Worm (Caenorhabditis elegans) whole organism, L4 larva: ENCODE data around the gene pfn-3.

Experiments used
- D1046.2 ChIP-seq: fragments of 200-800 bp; sonication (Bioruptor generic); IDR thresholded peaks from 2 replicates; pipeline ENCODE4 v1.3.6; 2022; ENCODE audit warnings: missing genetic modification characterization, missing compliant biosample characterization
- F10B5.3 ChIP-seq: sonication (generic microtip); optimal IDR thresholded peaks from 2 replicates; lab custom pipeline; 2016; ENCODE audit warnings: mild to moderate bottlenecking, missing genetic modification characterization, missing compliant biosample characterization
- F49E8.2 ChIP-seq: sonication (generic microtip); optimal IDR thresholded peaks from 2 replicates; lab custom pipeline; 2016; ENCODE audit warnings: missing compliant biosample characterization, mild to moderate bottlenecking, missing genetic modification characterization, borderline replicate concordance
- R02D3.7 ChIP-seq: fragments of 150-350 bp; sonication (generic microtip); optimal IDR thresholded peaks from 3 replicates; lab custom pipeline; 2014; ENCODE audit warnings: missing biosample characterization, missing genetic modification characterization
- Y48G9A.11 ChIP-seq: fragments of 200-800 bp; sonication (Bioruptor generic); IDR thresholded peaks from 2 replicates; pipeline ENCODE4 v1.3.6; 2022; ENCODE audit warnings: missing genetic modification reagents, missing genetic modification characterization, missing compliant biosample characterization
- Y5F2A.4 ChIP-seq: fragments of 200-800 bp; sonication (Bioruptor generic); optimal IDR thresholded peaks from 2 replicates; lab custom pipeline; 2018; ENCODE audit warnings: mild to moderate bottlenecking, missing genetic modification characterization, missing compliant biosample characterization
- ZK337.2 ChIP-seq: fragments of 200-800 bp; sonication (Bioruptor generic); IDR thresholded peaks from 2 replicates; pipeline ENCODE4 v1.3.6; 2022; ENCODE audit warnings: missing genetic modification reagents, missing genetic modification characterization, missing compliant biosample characterization
- aha-1 ChIP-seq: fragments of 150-350 bp; peaks from one replicate; lab custom pipeline; 2014; ENCODE audit warnings: missing biosample characterization, missing genetic modification characterization
- ama-1 ChIP-seq: fragments of 150-350 bp; optimal IDR thresholded peaks from 2 replicates; lab custom pipeline; 2014; ENCODE audit warnings: inconsistent platforms, mixed read lengths
- arid-1 ChIP-seq: fragments of 200-800 bp; sonication (Bioruptor generic); conservative IDR thresholded peaks from 2 replicates; pipeline ENCODE4 v1.3.6; 2022; ENCODE audit warnings: missing genetic modification reagents, missing genetic modification characterization, missing compliant biosample characterization
- ceh-20 ChIP-seq: fragments of 200-800 bp; sonication (Bioruptor generic); IDR thresholded peaks from 2 replicates; pipeline ENCODE4 v1.3.6; 2022; ENCODE audit warnings: missing genetic modification reagents, missing genetic modification characterization, missing compliant biosample characterization
- ceh-28 ChIP-seq: fragments of 150-350 bp; optimal IDR thresholded peaks from 2 replicates; lab custom pipeline; 2014; ENCODE audit warnings: missing biosample characterization, missing genetic modification reagents, missing genetic modification characterization
- ceh-32 ChIP-seq: sonication (generic microtip); optimal IDR thresholded peaks from 2 replicates; lab custom pipeline; 2016; ENCODE audit warnings: mild to moderate bottlenecking, missing genetic modification characterization, missing compliant biosample characterization; ENCODE audit not compliant: poor library complexity
- ceh-44 ChIP-seq: fragments of 200-800 bp; sonication (Bioruptor generic); IDR thresholded peaks from 2 replicates; pipeline ENCODE4 v1.3.6; 2022; ENCODE audit warnings: missing genetic modification reagents, missing genetic modification characterization, missing compliant biosample characterization
- ceh-62 ChIP-seq: sonication (generic microtip); optimal IDR thresholded peaks from 2 replicates; lab custom pipeline; 2017; ENCODE audit warnings: missing biosample characterization, missing genetic modification characterization
- ceh-82 ChIP-seq: sonication (generic microtip); optimal IDR thresholded peaks from 2 replicates; lab custom pipeline; 2017; ENCODE audit warnings: missing biosample characterization, missing genetic modification characterization
- ces-1 ChIP-seq: fragments of 150-350 bp; sonication (generic microtip); optimal IDR thresholded peaks from 4 replicates; lab custom pipeline; 2014; ENCODE audit warnings: missing biosample characterization, missing genetic modification reagents, missing genetic modification characterization
- daf-16 ChIP-seq, 3 experiments: sonication (generic microtip); optimal IDR thresholded peaks; 2 replicates each; lab custom pipeline; 2016 to 2017; ENCODE audit warnings: missing genetic modification characterization in 3 of 3, missing genetic modification reagents in 3 of 3, mild to moderate bottlenecking in 2 of 3, missing compliant biosample characterization in 2 of 3, missing biosample characterization in 1 of 3, moderate library complexity in 1 of 3
- daf-8 ChIP-seq: fragments of 200-800 bp; sonication (Bioruptor generic); IDR thresholded peaks from 2 replicates; pipeline ENCODE4 v1.3.6; 2022; ENCODE audit warnings: missing genetic modification characterization, missing compliant biosample characterization
- duxl-1 ChIP-seq: sonication (generic microtip); optimal IDR thresholded peaks from 2 replicates; lab custom pipeline; 2016; ENCODE audit warnings: mild to moderate bottlenecking, missing genetic modification characterization, moderate library complexity, missing compliant biosample characterization; ENCODE audit not compliant: poor library complexity
- fkh-10 ChIP-seq: fragments of 150-350 bp; optimal IDR thresholded peaks from 2 replicates; lab custom pipeline; 2014; ENCODE audit warnings: missing biosample characterization, missing genetic modification reagents, missing genetic modification characterization
- fos-1 ChIP-seq: fragments of 150-350 bp; optimal IDR thresholded peaks from 2 replicates; lab custom pipeline; 2014; ENCODE audit warnings: missing biosample characterization, missing genetic modification characterization
- hlh-30 ChIP-seq: sonication (generic microtip); optimal IDR thresholded peaks from 2 replicates; lab custom pipeline; 2017; ENCODE audit warnings: antibody characterized with exemption, mild to moderate bottlenecking, missing genetic modification characterization, missing compliant biosample characterization; ENCODE audit not compliant: insufficient read depth
- lin-15B ChIP-seq: fragments of 150-350 bp; sonication (generic microtip); optimal IDR thresholded peaks from 3 replicates; lab custom pipeline; 2014; ENCODE audit warnings: missing biosample characterization, missing genetic modification characterization
- lin-29 ChIP-seq: fragments of 200-800 bp; sonication (Bioruptor generic); IDR thresholded peaks from 2 replicates; pipeline ENCODE4 v1.3.6; 2022; ENCODE audit warnings: missing genetic modification reagents, missing genetic modification characterization, missing compliant biosample characterization
- lin-38 ChIP-seq: fragments of 200-800 bp; sonication (Bioruptor generic); IDR thresholded peaks from 2 replicates; pipeline ENCODE4 v1.3.6; 2022; ENCODE audit warnings: missing genetic modification reagents, missing genetic modification characterization, missing compliant biosample characterization
- mep-1 ChIP-seq: fragments of 150-350 bp; sonication (generic microtip); optimal IDR thresholded peaks from 3 replicates; lab custom pipeline; 2014; ENCODE audit warnings: missing biosample characterization, missing genetic modification characterization
- mes-2 ChIP-seq: sonication (generic microtip); optimal IDR thresholded peaks from 2 replicates; lab custom pipeline; 2016; ENCODE audit warnings: missing genotype, mild to moderate bottlenecking, missing genetic modification characterization, missing compliant biosample characterization; ENCODE audit not compliant: poor library complexity, severe bottlenecking
- mxl-3 ChIP-seq: fragments of 200-800 bp; sonication (Bioruptor generic); optimal IDR thresholded peaks from 2 replicates; lab custom pipeline; 2018; ENCODE audit warnings: mild to moderate bottlenecking, missing genetic modification characterization, missing compliant biosample characterization
- nhr-237 ChIP-seq: sonication (generic microtip); optimal IDR thresholded peaks from 2 replicates; lab custom pipeline; 2017; ENCODE audit warnings: missing biosample characterization, missing genetic modification characterization
- nhr-41 ChIP-seq: fragments of 200-800 bp; sonication (Bioruptor generic); IDR thresholded peaks from 2 replicates; pipeline ENCODE4 v1.3.6; 2022; ENCODE audit warnings: missing genetic modification reagents, missing genetic modification characterization, missing compliant biosample characterization
- rbr-2 ChIP-seq: sonication (generic microtip); optimal IDR thresholded peaks from 2 replicates; lab custom pipeline; 2016; ENCODE audit warnings: missing genotype, missing genetic modification characterization, missing compliant biosample characterization
- saeg-2 ChIP-seq: fragments of 200-800 bp; sonication (Bioruptor generic); IDR thresholded peaks from 2 replicates; pipeline ENCODE4 v1.3.6; 2022; ENCODE audit warnings: missing genetic modification reagents, missing genetic modification characterization, missing compliant biosample characterization
- set-16 ChIP-seq: fragments of 200-800 bp; sonication (Bioruptor generic); IDR thresholded peaks from 2 replicates; pipeline ENCODE4 v1.3.6; 2022; ENCODE audit warnings: missing genetic modification reagents, missing genetic modification characterization, missing compliant biosample characterization
- spr-1 ChIP-seq: sonication (generic microtip); optimal IDR thresholded peaks from 2 replicates; lab custom pipeline; 2016; ENCODE audit warnings: mild to moderate bottlenecking, missing genetic modification characterization, missing compliant biosample characterization
- tag-97 ChIP-seq: fragments of 200-800 bp; sonication (Bioruptor generic); IDR thresholded peaks from 2 replicates; pipeline ENCODE4 v1.3.6; 2022; ENCODE audit warnings: missing genetic modification characterization, missing compliant biosample characterization
- tra-1 ChIP-seq: fragments of 200-800 bp; sonication (Bioruptor generic); IDR thresholded peaks from 2 replicates; pipeline ENCODE4 v1.3.6; 2022; ENCODE audit warnings: missing genetic modification reagents, missing genetic modification characterization, missing compliant biosample characterization
- unc-39 ChIP-seq: sonication (generic microtip); optimal IDR thresholded peaks from 2 replicates; lab custom pipeline; 2017; ENCODE audit warnings: missing biosample characterization, missing genetic modification characterization
- vab-7 ChIP-seq: fragments of 200-800 bp; sonication (Bioruptor generic); IDR thresholded peaks from 2 replicates; pipeline ENCODE4 v1.3.6; 2022; ENCODE audit warnings: missing genetic modification reagents, missing genetic modification characterization, missing compliant biosample characterization
- zfp-2 ChIP-seq: sonication (generic microtip); optimal IDR thresholded peaks from 2 replicates; lab custom pipeline; 2016; ENCODE audit warnings: mild to moderate bottlenecking, missing genetic modification characterization, missing compliant biosample characterization
- ztf-11 ChIP-seq: fragments of 150-350 bp; optimal IDR thresholded peaks from 2 replicates; lab custom pipeline; 2014; ENCODE audit warnings: missing biosample characterization, missing genetic modification characterization
- ztf-7 ChIP-seq: fragments of 150-350 bp; optimal IDR thresholded peaks from 2 replicates; lab custom pipeline; 2014; ENCODE audit warnings: missing biosample characterization, missing genetic modification characterization

Gene pfn-3

ce11 chrX:1060705-1061104 lies 19.7 kb downstream of the pfn-3 start:
- TF ChIP-seq lin-38 (GFP tag; lab: Robert Waterston, UW) (no peak), fos-1 (tag; lab: Kevin White, UChicago) (no peak), Y48G9A.11 (GFP tag; lab: Robert Waterston, UW) (no peak), daf-8 (GFP tag; lab: Robert Waterston, UW) (no peak), nhr-41 (GFP tag; lab: Robert Waterston, UW) (no peak), ceh-82 (tag; lab: Kevin White, UChicago) (no peak), D1046.2 (GFP tag; lab: Robert Waterston, UW) (no peak), tag-97 (no peak), spr-1 (tag; lab: Kevin White, UChicago) (no peak), hlh-30 (tag; lab: Kevin White, UChicago) (no peak), F49E8.2 (tag; lab: Kevin White, UChicago) (no peak), unc-39 (tag; lab: Kevin White, UChicago) (no peak), ztf-11 (tag; lab: Kevin White, UChicago) (no peak), mes-2 (tag; lab: Kevin White, UChicago) (no peak), ama-1 (lab: Kevin White, UChicago) (no peak), rbr-2 (tag; lab: Kevin White, UChicago) (no peak), mep-1 (no peak)

ce11 chrX:1057821-1058377 lies 22.6 kb downstream of the pfn-3 start:
- TF ChIP-seq set-16 (GFP tag; lab: Robert Waterston, UW): peak; percentile 86
- TF ChIP-seq mes-2 (tag; lab: Kevin White, UChicago): no peak
- TF ChIP-seq fkh-10 (GFP tag; lab: Kevin White, UChicago): peak; percentile 46
- no peak for TF ChIP-seq ZK337.2 (GFP tag; lab: Robert Waterston, UW)
- no peak for TF ChIP-seq vab-7 (GFP tag; lab: Robert Waterston, UW)
- TF ChIP-seq daf-8 (GFP tag; lab: Robert Waterston, UW): no peak
- TF ChIP-seq ztf-7 (tag; lab: Kevin White, UChicago): no peak
- peak; percentile 80 for TF ChIP-seq aha-1 (tag; lab: Kevin White, UChicago)
- no peak for TF ChIP-seq Y5F2A.4 (GFP tag; lab: Kevin White, UChicago)
- no peak for TF ChIP-seq mep-1
- no peak for TF ChIP-seq ceh-62 (tag; lab: Kevin White, UChicago)
- TF ChIP-seq ces-1 (GFP tag; lab: Kevin White, UChicago): no peak
- no peak for TF ChIP-seq ceh-20 (GFP tag; lab: Robert Waterston, UW)
- no peak for TF ChIP-seq F10B5.3 (tag; lab: Kevin White, UChicago)
- no peak for TF ChIP-seq spr-1 (tag; lab: Kevin White, UChicago)
- TF ChIP-seq ceh-82 (tag; lab: Kevin White, UChicago): no peak
- no peak for TF ChIP-seq lin-29
- TF ChIP-seq ztf-11 (tag; lab: Kevin White, UChicago): no peak

ce11 chrX:1053929-1054328 lies 26.5 kb downstream of the pfn-3 start, which contains the start of gene ncs-3:
TSS of gene ncs-3 (plus strand) at chrX:1054081.
- no peak for TF ChIP-seq mxl-3 (GFP tag; lab: Kevin White, UChicago)
- TF ChIP-seq ceh-20 (GFP tag; lab: Robert Waterston, UW): 0 out of 2 replicates have a peak, but pooled peaks have one; percentile 13
- TF ChIP-seq hlh-30 (tag; lab: Kevin White, UChicago): no peak
- TF ChIP-seq daf-16 (GFP tag; optimal IDR thresholded peaks at IDR 0.05; lab: Kevin White, UChicago): peak in 1 of 2 experiments; percentile 91
- no peak for TF ChIP-seq daf-16 (tag; optimal IDR thresholded peaks at IDR 0.05; lab: Kevin White, UChicago)
- peak; percentile 35 for TF ChIP-seq aha-1 (tag; lab: Kevin White, UChicago)

ce11 chrX:1052960-1053359 lies 27.5 kb downstream of the pfn-3 start:
- TF ChIP-seq R02D3.7 (tag; lab: Kevin White, UChicago): no peak
- no peak for TF ChIP-seq ceh-32 (tag; lab: Kevin White, UChicago)
- no peak for TF ChIP-seq nhr-237
- no peak for TF ChIP-seq duxl-1 (tag; lab: Kevin White, UChicago)
- no peak for TF ChIP-seq fos-1 (tag; lab: Kevin White, UChicago)
- no peak for TF ChIP-seq ztf-7 (tag; lab: Kevin White, UChicago)
- no peak for TF ChIP-seq F49E8.2 (tag; lab: Kevin White, UChicago)
- no peak for TF ChIP-seq ZK337.2 (GFP tag; lab: Robert Waterston, UW)
- no peak for TF ChIP-seq arid-1 (GFP tag; lab: Robert Waterston, UW)
- no peak for TF ChIP-seq saeg-2
- no peak for TF ChIP-seq zfp-2
- no peak for TF ChIP-seq ceh-62 (tag; lab: Kevin White, UChicago)
- no peak for TF ChIP-seq spr-1 (tag; lab: Kevin White, UChicago)
- TF ChIP-seq F10B5.3 (tag; lab: Kevin White, UChicago): no peak
- no peak for TF ChIP-seq tra-1 (GFP tag; lab: Robert Waterston, UW)
- no peak for TF ChIP-seq lin-15B
- TF ChIP-seq ceh-28 (tag; lab: Kevin White, UChicago): no peak
- no peak for TF ChIP-seq ceh-44
